Fruit fly (Drosophila melanogaster): ENCODE data around the gene CG17328.

Gene CG17328

dm6 chr2L:16270667-16271485, 28.9 kb upstream of the CG17328 start:
- TF ChIP-seq CTCF (optimal IDR thresholded peaks at IDR 0.05) (no peak), CG8478 (optimal IDR thresholded peaks at IDR 0.05) (no peak)

- TF ChIP-seq CG8478 (optimal IDR thresholded peaks at IDR 0.05) (no peak), CTCF (optimal IDR thresholded peaks at IDR 0.05) (no peak)
Observed at dm6 chr2L:16271486-16271806, 28.3 kb upstream of the CG17328 start.

dm6 chr2L:16272730-16273129, 27.0 kb upstream of the CG17328 start:
- TF ChIP-seq CTCF (optimal IDR thresholded peaks at IDR 0.05) (no peak), CG8478 (optimal IDR thresholded peaks at IDR 0.05) (no peak)

dm6 chr2L:16273439-16273838, 26.3 kb upstream of the CG17328 start:
- TF ChIP-seq CTCF (optimal IDR thresholded peaks at IDR 0.05) (no peak), CG8478 (optimal IDR thresholded peaks at IDR 0.05) (no peak)

- TF ChIP-seq CTCF (optimal IDR thresholded peaks at IDR 0.05) (no peak), CG8478 (optimal IDR thresholded peaks at IDR 0.05) (no peak)
Observed at dm6 chr2L:16274100-16274499, 25.6 kb upstream of the CG17328 start.

dm6 chr2L:16275177-16275808, 24.4 kb upstream of the CG17328 start:
- TF ChIP-seq CG8478 (optimal IDR thresholded peaks at IDR 0.05) = no peak
- TF ChIP-seq CTCF (optimal IDR thresholded peaks at IDR 0.05) = no peak

dm6 chr2L:16275809-16276178, 23.9 kb upstream of the CG17328 start:
- TF ChIP-seq CG8478 (optimal IDR thresholded peaks at IDR 0.05) (no peak), CTCF (optimal IDR thresholded peaks at IDR 0.05) (peak; percentile 57 to 81)

dm6 chr2L:16276820-16277219, 22.9 kb upstream of the CG17328 start:
- no peak for TF ChIP-seq CG8478 (optimal IDR thresholded peaks at IDR 0.05)
- no peak for TF ChIP-seq CTCF (optimal IDR thresholded peaks at IDR 0.05)

- TF ChIP-seq CG8478 (optimal IDR thresholded peaks at IDR 0.05) (no peak), CTCF (optimal IDR thresholded peaks at IDR 0.05) (no peak)
Observed at dm6 chr2L:16277922-16278321, 21.8 kb upstream of the CG17328 start.

- no peak for TF ChIP-seq CTCF (optimal IDR thresholded peaks at IDR 0.05)
Observed at dm6 chr2L:16278842-16279241, 20.9 kb upstream of the CG17328 start.

- no peak for TF ChIP-seq CG8478 (optimal IDR thresholded peaks at IDR 0.05)
- TF ChIP-seq CTCF (optimal IDR thresholded peaks at IDR 0.05) = no peak
Observed at dm6 chr2L:16279774-16280252, 19.9 kb upstream of the CG17328 start.

dm6 chr2L:16281419-16282076, 18.2 kb upstream of the CG17328 start:
- TF ChIP-seq CTCF (optimal IDR thresholded peaks at IDR 0.05) = no peak

dm6 chr2L:16282077-16282471, 17.7 kb upstream of the CG17328 start:
- no peak for TF ChIP-seq CG8478 (optimal IDR thresholded peaks at IDR 0.05)
- no peak for TF ChIP-seq CTCF (optimal IDR thresholded peaks at IDR 0.05)

- TF ChIP-seq CG8478 (optimal IDR thresholded peaks at IDR 0.05) (no peak), CTCF (optimal IDR thresholded peaks at IDR 0.05) (no peak)
Observed at dm6 chr2L:16282856-16283255, 16.9 kb upstream of the CG17328 start.

dm6 chr2L:16284306-16285299, 15.1 kb upstream of the CG17328 start:
- no peak for TF ChIP-seq CG8478 (optimal IDR thresholded peaks at IDR 0.05)
- TF ChIP-seq CTCF (optimal IDR thresholded peaks at IDR 0.05) = peak in 1 of 2 experiments; percentile 6
